Fruit fly (Drosophila melanogaster) whole organism, pupa: Measurements from ENCODE around the gene Sur-8.

ENCODE experiments used
- CG10348 ChIP-seq: fragments of 200-800 bp; sonication (Bioruptor generic); IDR thresholded peaks from 2 replicates; pipeline ENCODE4 v1.3.6; 2022; ENCODE audit warnings: missing biosample characterization, missing genetic modification characterization
- CG13204 ChIP-seq: fragments of 200-800 bp; sonication (Bioruptor generic); optimal IDR thresholded peaks from 2 replicates; lab custom pipeline; 2018; ENCODE audit warnings: missing biosample characterization, mild to moderate bottlenecking, missing genetic modification characterization, moderate library complexity
- CG14655 ChIP-seq: fragments of 200-800 bp; sonication (Bioruptor generic); optimal IDR thresholded peaks from 3 replicates; lab custom pipeline; 2017; ENCODE audit warnings: mild to moderate bottlenecking, missing biosample characterization, missing genetic modification reagents, missing genetic modification characterization
- CG32121 ChIP-seq: fragments of 200-800 bp; sonication (Bioruptor generic); IDR thresholded peaks from 2 replicates; pipeline ENCODE4 v1.3.6; 2022; ENCODE audit warnings: missing biosample characterization, missing genetic modification characterization
- CG34367 ChIP-seq: fragments of 200-800 bp; sonication (Bioruptor generic); optimal IDR thresholded peaks from 2 replicates; lab custom pipeline; 2018; ENCODE audit warnings: missing biosample characterization, mild to moderate bottlenecking, missing genetic modification characterization
- CG4496 ChIP-seq: fragments of 200-800 bp; sonication (Bioruptor generic); IDR thresholded peaks from 3 replicates; pipeline ENCODE4 v1.3.6; 2022; ENCODE audit warnings: missing biosample characterization, missing genetic modification characterization
- D1 ChIP-seq: fragments of 200-800 bp; sonication (Bioruptor generic); optimal IDR thresholded peaks from 2 replicates; lab custom pipeline; 2018; ENCODE audit warnings: missing biosample characterization, mild to moderate bottlenecking, missing genetic modification characterization, moderate library complexity
- Pif1B ChIP-seq: fragments of 200-800 bp; sonication (Bioruptor generic); optimal IDR thresholded peaks from 3 replicates; lab custom pipeline; 2016; ENCODE audit warnings: missing biosample characterization, missing genetic modification characterization
- Snoo ChIP-seq: fragments of 200-800 bp; sonication (Bioruptor generic); optimal IDR thresholded peaks from 3 replicates; lab custom pipeline; 2017; ENCODE audit warnings: missing biosample characterization, mild to moderate bottlenecking, missing genetic modification characterization, inconsistent platforms
- fd96Ca ChIP-seq: fragments of 200-800 bp; sonication (Bioruptor generic); IDR thresholded peaks from 3 replicates; pipeline ENCODE4 v1.3.6; 2022; ENCODE audit warnings: missing biosample characterization, missing genetic modification characterization
- gl ChIP-seq: fragments of 200-800 bp; sonication (Bioruptor generic); optimal IDR thresholded peaks from 2 replicates; lab custom pipeline; 2018; ENCODE audit warnings: missing biosample characterization, mild to moderate bottlenecking, missing genetic modification characterization
- rn ChIP-seq: fragments of 200-800 bp; sonication (Bioruptor generic); IDR thresholded peaks from 2 replicates; pipeline ENCODE4 v1.3.6; 2022; ENCODE audit warnings: missing biosample characterization, missing genetic modification characterization

DNA sequence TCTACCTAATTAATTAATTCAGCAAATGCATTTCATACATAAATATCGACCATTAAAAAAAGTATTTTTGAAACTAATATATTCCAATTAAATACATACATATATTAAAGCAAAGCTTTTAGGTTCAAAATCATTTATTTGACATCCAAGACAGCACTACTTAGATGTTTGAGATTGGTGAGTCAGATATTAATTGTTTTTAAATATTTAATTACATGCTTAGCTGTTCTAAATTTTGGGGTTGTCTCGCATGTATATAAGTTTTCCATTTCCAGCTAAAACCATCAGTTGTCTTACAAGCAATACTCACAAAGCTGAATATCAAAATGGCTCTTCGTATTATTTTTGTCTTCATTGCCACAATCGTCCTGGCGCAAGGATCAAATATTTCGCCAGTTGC, 16.1 kb upstream of the Sur-8 start, which contains the start of gene CG42834:
- TF ChIP-seq CG34367 (tag; lab: Kevin White, UChicago) = no peak
- no peak for TF ChIP-seq CG14655
- no peak for TF ChIP-seq Snoo (tag; lab: Kevin White, UChicago)
- TF ChIP-seq CG13204 (GFP tag; lab: Kevin White, UChicago) = no peak
- no peak for TF ChIP-seq CG10348 (GFP tag; lab: Robert Waterston, UW)
- no peak for TF ChIP-seq CG32121 (GFP tag; lab: Robert Waterston, UW)
- TF ChIP-seq Pif1B (GFP tag; lab: Kevin White, UChicago) = no peak
- no peak for TF ChIP-seq fd96Ca (GFP tag; lab: Robert Waterston, UW)
- TF ChIP-seq rn (GFP tag; lab: Robert Waterston, UW) = no peak
- no peak for TF ChIP-seq CG4496
- no peak for TF ChIP-seq D1 (tag; lab: Kevin White, UChicago)
- no peak for TF ChIP-seq gl
